Fruit fly (Drosophila melanogaster): ENCODE results near the gene Itpr.

Gene Itpr

dm6 chr3R:5568590-5568989 is 51.7 kb downstream of the Itpr start, which contains the start of the genes CG2931 and Rheb (continued):
- peak; percentile 58 for TF ChIP-seq CG10979 (tag; optimal IDR thresholded peaks at IDR 0.05)
- no peak for TF ChIP-seq CG8765 (GFP tag; IDR thresholded peaks at IDR 0.05)
- TF ChIP-seq dpn (GFP tag; optimal IDR thresholded peaks at IDR 0.05), result peak; percentile 50 to 69
- peak; percentile 51 for TF ChIP-seq CG10209 (GFP tag; optimal IDR thresholded peaks at IDR 0.05)
- TF ChIP-seq tio (GFP tag; optimal IDR thresholded peaks at IDR 0.05), result no peak
- TF ChIP-seq CG12391 (tag; optimal IDR thresholded peaks at IDR 0.05), result peak; percentile 81
- peak; percentile 56 for TF ChIP-seq CG8388 (GFP tag; optimal IDR thresholded peaks at IDR 0.05)
- TF ChIP-seq ind (GFP tag; optimal IDR thresholded peaks at IDR 0.05), result peak; percentile 76
- TF ChIP-seq Deaf1 (tag; optimal IDR thresholded peaks at IDR 0.05), result peak; percentile 42
- peak; percentile 51 for TF ChIP-seq lab (GFP tag; optimal IDR thresholded peaks at IDR 0.05)
- peak; percentile 80 for TF ChIP-seq Sry-δ (GFP tag; optimal IDR thresholded peaks at IDR 0.05)
- TF ChIP-seq eve (GFP tag; optimal IDR thresholded peaks at IDR 0.05), result no peak
- peak; percentile 71 for TF ChIP-seq Sin3A (optimal IDR thresholded peaks at IDR 0.05)
- TF ChIP-seq crc (GFP tag; optimal IDR thresholded peaks at IDR 0.05), result no peak
- no peak for TF ChIP-seq tll (GFP tag; optimal IDR thresholded peaks at IDR 0.05)
- peak in 1 of 3 experiments; percentile 49 for TF ChIP-seq lola (GFP tag; optimal IDR thresholded peaks at IDR 0.05)
- no peak for TF ChIP-seq mld (GFP tag; IDR thresholded peaks at IDR 0.05; ENCODE audit: partially characterized antibody)
- TF ChIP-seq wdn (GFP tag; IDR thresholded peaks at IDR 0.05), result no peak
- TF ChIP-seq prd (optimal IDR thresholded peaks at IDR 0.05), result no peak
- TF ChIP-seq prd (GFP tag; IDR thresholded peaks at IDR 0.05), result peak; percentile 82
- TF ChIP-seq Ada2b (GFP tag; IDR thresholded peaks at IDR 0.05), result peak; percentile 74
- peak; percentile 27 for TF ChIP-seq HHEX (GFP tag; optimal IDR thresholded peaks at IDR 0.05)
- peak; percentile 68 for TF ChIP-seq CG1602 (GFP tag; optimal IDR thresholded peaks at IDR 0.05)
- peak; percentile 28 for TF ChIP-seq Antp (GFP tag; optimal IDR thresholded peaks at IDR 0.05)
- peak; percentile 75 for TF ChIP-seq PHDP (tag; optimal IDR thresholded peaks at IDR 0.05)
- peak; percentile 53 for TF ChIP-seq pum (GFP tag; optimal IDR thresholded peaks at IDR 0.05)
- TF ChIP-seq hb (GFP tag; IDR thresholded peaks at IDR 0.05; ENCODE audit: partially characterized antibody), result peak; percentile 59; the same call in 2 of the 3 replicates
- TF ChIP-seq CTCF (GFP tag; optimal IDR thresholded peaks at IDR 0.05), result peak; percentile 27
- peak; percentile 68 for TF ChIP-seq CG34224 (GFP tag; IDR thresholded peaks at IDR 0.05; ENCODE audit: partially characterized antibody)
- TF ChIP-seq bcd (GFP tag; optimal IDR thresholded peaks at IDR 0.05), result peak; percentile 42
- no peak for TF ChIP-seq chinmo (GFP tag; IDR thresholded peaks at IDR 0.05; ENCODE audit: partially characterized antibody)
- peak; percentile 83 for TF ChIP-seq CG9932 (GFP tag; IDR thresholded peaks at IDR 0.05)
- TF ChIP-seq ssp (GFP tag; IDR thresholded peaks at IDR 0.05), result peak; percentile 93
- no peak for TF ChIP-seq CHES-1-like (GFP tag; optimal IDR thresholded peaks at IDR 0.05)
- TF ChIP-seq Hsf (GFP tag; optimal IDR thresholded peaks at IDR 0.05), result peak; percentile 65
- TF ChIP-seq CG1529 (GFP tag; optimal IDR thresholded peaks at IDR 0.05), result peak; percentile 4
- TF ChIP-seq ranshi (GFP tag; IDR thresholded peaks at IDR 0.05), result 0 out of 2 replicates have a peak, but pooled peaks have one; percentile 51
- TF ChIP-seq mam (GFP tag; optimal IDR thresholded peaks at IDR 0.05), result peak; percentile 55
- peak; percentile 83 for TF ChIP-seq CG17829 (tag; optimal IDR thresholded peaks at IDR 0.05)
- peak; percentile 74 for TF ChIP-seq CG7357 (GFP tag; IDR thresholded peaks at IDR 0.05)
- peak; percentile 72 for TF ChIP-seq B-H2 (GFP tag; optimal IDR thresholded peaks at IDR 0.05)
- no peak for TF ChIP-seq CG4404 (GFP tag; IDR thresholded peaks at IDR 0.05)
- peak; percentile 59 for TF ChIP-seq Awh (GFP tag; IDR thresholded peaks at IDR 0.05)
- peak; percentile 28 for TF ChIP-seq Bdp1 (GFP tag; optimal IDR thresholded peaks at IDR 0.05)
- TF ChIP-seq CG10147 (GFP tag; optimal IDR thresholded peaks at IDR 0.05), result peak; percentile 23
- TF ChIP-seq ab (GFP tag; optimal IDR thresholded peaks at IDR 0.05), result no peak
- no peak for TF ChIP-seq bab2 (GFP tag; optimal IDR thresholded peaks at IDR 0.05)
- peak; percentile 31; the same call in 1 of the 2 replicates for TF ChIP-seq CG4730 (GFP tag; IDR thresholded peaks at IDR 0.05)
- peak; percentile 14 for TF ChIP-seq psq (GFP tag; optimal IDR thresholded peaks at IDR 0.05)
- no peak for TF ChIP-seq schlank (tag; optimal IDR thresholded peaks at IDR 0.05)
- peak; percentile 12 for TF ChIP-seq CG18619 (GFP tag; optimal IDR thresholded peaks at IDR 0.05)
- TF ChIP-seq pfk (GFP tag; optimal IDR thresholded peaks at IDR 0.05), result no peak
